Fruit fly (Drosophila melanogaster): ENCODE measurements around the gene Srrm1.

DNA sequence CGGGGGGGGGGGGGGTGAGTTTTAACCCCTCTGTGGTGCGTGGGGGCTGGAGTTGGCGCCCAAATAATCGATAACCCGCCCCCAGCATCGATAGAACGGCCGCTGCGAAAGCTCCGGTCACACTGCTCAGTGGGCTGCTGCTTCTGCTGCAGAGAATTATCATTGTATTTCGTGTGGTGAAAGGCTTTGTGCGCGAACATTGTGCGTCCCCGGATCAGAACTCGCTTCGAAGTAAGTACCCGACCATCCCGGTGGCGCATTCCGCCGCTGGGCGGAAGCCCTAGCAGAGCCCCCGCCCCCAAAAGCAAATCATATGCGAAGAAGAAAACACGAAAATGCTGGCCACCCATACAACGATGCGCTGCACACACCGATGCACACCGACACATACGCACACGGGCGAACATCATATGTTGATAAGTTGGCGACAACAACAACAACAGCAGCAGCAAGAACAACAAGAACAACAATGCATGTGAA is 7.8 kb downstream of the Srrm1 start, which contains the start of gene Syx13:
- no peak for TF ChIP-seq h (optimal IDR thresholded peaks at IDR 0.05)
- no peak for TF ChIP-seq insv (optimal IDR thresholded peaks at IDR 0.05)
- TF ChIP-seq Myc (optimal IDR thresholded peaks at IDR 0.05) = no peak
- TF ChIP-seq Sin3A (optimal IDR thresholded peaks at IDR 0.05) = no peak

Data from Kc167 (cell line).